Fruit fly (Drosophila melanogaster): ENCODE measurements around the gene CG8891.

DNA sequence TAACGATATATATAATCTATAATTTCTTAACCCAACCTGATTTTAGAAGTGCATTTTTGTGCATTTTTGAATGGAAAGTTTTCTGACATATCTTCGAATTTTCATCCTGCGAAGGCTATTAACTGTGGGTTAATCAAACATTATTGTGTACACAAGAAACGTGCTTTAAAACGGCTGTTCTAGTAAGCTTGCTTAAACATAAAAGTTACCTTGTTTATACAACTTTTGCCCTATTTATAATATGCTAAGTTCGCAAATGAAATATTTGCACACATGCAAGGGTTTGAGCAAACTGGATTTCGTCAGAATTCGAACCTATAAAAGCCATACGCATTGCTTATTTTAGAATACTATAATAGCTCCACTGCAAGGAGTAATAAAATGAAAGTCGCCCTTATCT lies 42.1 kb downstream of the CG8891 start, which contains the start of gene Sgs1:
- TF ChIP-seq Sox14 (GFP tag; optimal IDR thresholded peaks at IDR 0.05) (no peak), topi (GFP tag; optimal IDR thresholded peaks at IDR 0.05) (no peak), Lpt (GFP tag; optimal IDR thresholded peaks at IDR 0.05) (no peak), dsx (GFP tag; optimal IDR thresholded peaks at IDR 0.05; ENCODE audit: poor library complexity, severe bottlenecking) (no peak), svp (GFP tag) (no peak), CG1621 (tag; optimal IDR thresholded peaks at IDR 0.05) (no peak), Sox102F (GFP tag; optimal IDR thresholded peaks at IDR 0.05) (no peak)
